Worm (Caenorhabditis elegans): ENCODE data around the gene zig-6.

Gene zig-6

ce11 chrX:5164054-5164453 lies 24.8 kb downstream of the zig-6 start:
- no peak for TF ChIP-seq tab-1 (GFP tag; IDR thresholded peaks at IDR 0.05)
- TF ChIP-seq ztf-23 (GFP tag; IDR thresholded peaks at IDR 0.05), result no peak
- TF ChIP-seq ref-1 (GFP tag; conservative IDR thresholded peaks at IDR 0.05), result no peak
- no peak for TF ChIP-seq klf-2 (GFP tag; conservative IDR thresholded peaks at IDR 0.05)
- no peak for TF ChIP-seq med-1 (GFP tag; optimal IDR thresholded peaks at IDR 0.05; ENCODE audit: insufficient read depth)
- no peak for TF ChIP-seq ztf-29 (GFP tag; IDR thresholded peaks at IDR 0.05)
- TF ChIP-seq cog-1 (tag; optimal IDR thresholded peaks at IDR 0.05), result no peak
- TF ChIP-seq T22C8.4 (GFP tag; IDR thresholded peaks at IDR 0.05), result no peak

DNA sequence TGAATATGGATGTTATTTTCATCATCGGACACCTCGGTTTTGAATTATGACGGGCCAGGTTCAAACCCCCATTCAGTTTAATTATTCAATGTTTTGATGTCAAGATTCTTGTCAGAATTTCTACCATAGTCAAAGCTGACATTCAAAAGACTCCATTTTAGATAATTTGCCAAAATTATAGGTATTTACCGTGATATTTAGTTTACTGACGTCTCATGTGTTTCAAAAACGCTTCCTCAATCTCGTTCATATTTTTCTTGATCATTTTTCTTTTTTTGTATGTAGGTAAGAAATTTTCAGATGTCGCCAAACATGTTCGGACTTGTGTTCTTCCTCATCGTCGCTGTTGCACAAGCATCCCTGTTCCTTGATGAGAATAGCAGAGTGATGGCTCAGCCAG lies 26.1 kb downstream of the zig-6 start, which contains the start of gene EGAP5.1:
Gene EGAP5.1, plus strand, starts transcription at position 301 of the 400 bp plus-strand sequence.
- TF ChIP-seq klf-2 (GFP tag; conservative IDR thresholded peaks at IDR 0.05) (no peak), med-1 (GFP tag; optimal IDR thresholded peaks at IDR 0.05; ENCODE audit: insufficient read depth) (no peak), flt-1 (GFP tag; IDR thresholded peaks at IDR 0.05) (no peak), ztf-29 (GFP tag; IDR thresholded peaks at IDR 0.05) (no peak), T22C8.4 (GFP tag; IDR thresholded peaks at IDR 0.05) (no peak), ref-1 (GFP tag; conservative IDR thresholded peaks at IDR 0.05) (no peak), tab-1 (GFP tag; IDR thresholded peaks at IDR 0.05) (no peak), ztf-23 (GFP tag; IDR thresholded peaks at IDR 0.05) (no peak), cog-1 (tag; optimal IDR thresholded peaks at IDR 0.05) (no peak)

DNA sequence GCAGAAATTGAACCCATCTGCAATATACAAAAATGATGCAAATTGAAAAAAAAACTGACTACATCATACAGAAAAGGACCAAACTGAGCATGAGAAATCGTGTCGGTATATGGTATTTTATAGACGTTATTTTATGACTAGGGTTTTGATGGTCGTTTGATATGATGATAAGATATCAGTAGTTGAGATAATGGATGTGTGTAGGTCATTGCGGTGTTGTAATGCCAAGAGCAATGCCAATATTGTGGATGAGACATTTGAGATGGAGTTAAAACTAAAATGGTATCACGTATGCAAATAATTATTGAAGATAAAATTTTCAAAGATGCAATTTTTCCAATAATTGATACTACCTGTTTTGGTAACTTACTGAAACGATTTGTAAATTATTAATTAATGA lies 29.2 kb downstream of the zig-6 start, which contains the start of gene C31H2.4:
Gene C31H2.4, minus strand, starts transcription at position 19 of the 400 bp plus-strand sequence.
- TF ChIP-seq T22C8.4 (GFP tag; IDR thresholded peaks at IDR 0.05) (no peak), flt-1 (GFP tag; IDR thresholded peaks at IDR 0.05) (no peak), tab-1 (GFP tag; IDR thresholded peaks at IDR 0.05) (no peak), klf-2 (GFP tag; conservative IDR thresholded peaks at IDR 0.05) (no peak), cog-1 (tag; optimal IDR thresholded peaks at IDR 0.05) (no peak)

DNA sequence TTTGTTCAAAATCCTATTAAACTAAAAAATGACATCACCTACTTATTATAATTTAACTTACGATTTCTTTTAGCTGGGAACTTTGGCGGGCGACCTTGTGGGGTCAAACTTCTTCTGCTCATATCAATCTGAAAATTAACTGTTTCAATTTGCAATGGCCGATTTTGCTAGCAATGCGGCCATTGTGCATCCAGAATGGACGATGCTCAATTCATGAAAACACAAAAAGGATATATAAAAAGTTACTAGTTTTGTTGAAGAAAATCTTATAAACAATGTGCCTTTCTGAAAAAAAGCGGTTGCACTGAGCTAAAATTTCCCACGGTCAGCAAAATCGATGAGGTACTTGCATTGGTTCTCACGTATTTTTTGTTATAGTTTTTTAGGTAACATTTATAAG lies 34.6 kb downstream of the zig-6 start, which contains the start of gene C31H2.3:
Gene C31H2.3, minus strand, starts transcription at position 101 of the 400 bp plus-strand sequence.
- TF ChIP-seq T22C8.4 (GFP tag; IDR thresholded peaks at IDR 0.05) (no peak), ref-1 (GFP tag; conservative IDR thresholded peaks at IDR 0.05) (no peak), cog-1 (tag; optimal IDR thresholded peaks at IDR 0.05) (no peak)

- TF ChIP-seq T22C8.4 (GFP tag; IDR thresholded peaks at IDR 0.05), result no peak
- TF ChIP-seq tab-1 (GFP tag; IDR thresholded peaks at IDR 0.05), result no peak
- no peak for TF ChIP-seq flt-1 (GFP tag; IDR thresholded peaks at IDR 0.05)
- TF ChIP-seq ztf-23 (GFP tag; IDR thresholded peaks at IDR 0.05), result no peak
- no peak for TF ChIP-seq ref-1 (GFP tag; conservative IDR thresholded peaks at IDR 0.05)
- TF ChIP-seq ztf-29 (GFP tag; IDR thresholded peaks at IDR 0.05), result no peak
- no peak for TF ChIP-seq klf-2 (GFP tag; conservative IDR thresholded peaks at IDR 0.05)
- no peak for TF ChIP-seq med-1 (GFP tag; optimal IDR thresholded peaks at IDR 0.05; ENCODE audit: insufficient read depth)
- TF ChIP-seq cog-1 (tag; optimal IDR thresholded peaks at IDR 0.05), result no peak
Measured at ce11 chrX:5152931-5153330, 35.9 kb downstream of the zig-6 start.

ce11 chrX:5151866-5152265 lies 37.0 kb downstream of the zig-6 start:
- TF ChIP-seq T22C8.4 (GFP tag; IDR thresholded peaks at IDR 0.05) (no peak), ztf-23 (GFP tag; IDR thresholded peaks at IDR 0.05) (no peak), klf-2 (GFP tag; conservative IDR thresholded peaks at IDR 0.05) (no peak), ref-1 (GFP tag; conservative IDR thresholded peaks at IDR 0.05) (no peak), med-1 (GFP tag; optimal IDR thresholded peaks at IDR 0.05; ENCODE audit: insufficient read depth) (no peak), cog-1 (tag; optimal IDR thresholded peaks at IDR 0.05) (no peak), flt-1 (GFP tag; IDR thresholded peaks at IDR 0.05) (no peak), ztf-29 (GFP tag; IDR thresholded peaks at IDR 0.05) (no peak), tab-1 (GFP tag; IDR thresholded peaks at IDR 0.05) (no peak)

DNA sequence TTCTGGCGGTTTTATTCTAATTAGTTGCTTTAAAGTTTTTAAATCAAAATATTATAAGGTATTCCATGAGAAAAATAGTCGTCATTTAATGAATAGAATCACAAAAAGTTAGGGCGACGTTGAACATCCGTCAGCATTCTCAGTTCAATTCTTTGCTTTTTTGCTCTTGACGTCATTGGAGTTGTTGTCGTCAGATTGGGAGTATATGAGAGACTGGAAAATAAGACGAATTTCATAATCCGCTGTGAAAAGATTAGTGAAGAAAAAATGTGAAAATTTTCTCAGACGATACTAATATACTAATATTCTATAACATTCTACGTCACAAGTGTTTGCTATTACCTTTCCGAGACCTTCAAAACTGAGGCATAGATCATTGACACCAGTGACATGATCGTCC lies 37.5 kb downstream of the zig-6 start:
- TF ChIP-seq T22C8.4 (GFP tag; IDR thresholded peaks at IDR 0.05) (no peak), cog-1 (tag; optimal IDR thresholded peaks at IDR 0.05) (no peak), ztf-23 (GFP tag; IDR thresholded peaks at IDR 0.05) (no peak), klf-2 (GFP tag; conservative IDR thresholded peaks at IDR 0.05) (no peak), ref-1 (GFP tag; conservative IDR thresholded peaks at IDR 0.05) (no peak), ztf-29 (GFP tag; IDR thresholded peaks at IDR 0.05) (no peak), tab-1 (GFP tag; IDR thresholded peaks at IDR 0.05) (no peak), flt-1 (GFP tag; IDR thresholded peaks at IDR 0.05) (no peak), med-1 (GFP tag; optimal IDR thresholded peaks at IDR 0.05; ENCODE audit: insufficient read depth) (no peak)

DNA sequence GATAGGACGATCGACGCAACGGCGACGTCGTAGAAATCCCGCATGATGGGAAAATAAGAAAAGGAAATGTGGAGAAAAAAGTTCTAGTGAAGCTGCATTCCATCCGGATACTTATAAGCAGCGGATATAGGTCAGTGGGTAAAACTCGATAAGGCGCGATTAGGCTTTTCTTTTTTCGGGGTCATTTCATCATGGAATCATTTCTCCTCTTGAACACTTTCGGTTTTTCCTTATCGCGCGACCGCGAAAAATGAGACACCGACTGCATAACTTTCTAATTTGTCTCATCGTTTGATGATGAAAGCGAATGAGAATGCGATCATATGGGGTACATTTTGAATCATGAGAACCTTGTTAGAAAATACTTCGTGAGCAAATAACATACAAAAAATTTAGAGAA lies 38.5 kb downstream of the zig-6 start, which contains the start of gene dpy-8:
Gene dpy-8, minus strand, starts transcription at position 88 of the 400 bp plus-strand sequence.
- TF ChIP-seq T22C8.4 (GFP tag; IDR thresholded peaks at IDR 0.05) (no peak), med-1 (GFP tag; optimal IDR thresholded peaks at IDR 0.05; ENCODE audit: insufficient read depth) (no peak)

DNA sequence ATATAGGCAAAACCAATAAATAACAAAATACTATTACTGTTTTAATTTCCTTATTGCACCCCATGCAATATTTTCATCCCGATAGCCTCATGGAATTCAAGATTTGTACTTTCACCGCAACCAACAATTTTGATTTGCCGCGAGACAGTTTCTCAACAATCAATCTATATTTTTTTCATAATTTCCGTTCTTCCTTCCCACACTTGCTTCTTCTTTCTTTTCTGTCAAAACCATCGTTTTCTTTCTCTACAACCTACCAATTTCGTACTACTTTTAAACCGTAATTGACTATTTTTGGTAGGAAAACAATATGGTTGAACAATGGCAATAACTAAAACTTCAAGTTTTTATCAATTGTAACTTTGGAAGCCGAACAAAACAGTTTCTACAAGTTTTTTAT lies 41.0 kb downstream of the zig-6 start, which contains the start of gene C31H2.14:
Gene C31H2.14, plus strand, starts transcription at position 301 of the 400 bp plus-strand sequence.
- TF ChIP-seq ztf-23 (GFP tag; IDR thresholded peaks at IDR 0.05), result no peak
- no peak for TF ChIP-seq flt-1 (GFP tag; IDR thresholded peaks at IDR 0.05)
- no peak for TF ChIP-seq T22C8.4 (GFP tag; IDR thresholded peaks at IDR 0.05)
- no peak for TF ChIP-seq cog-1 (tag; optimal IDR thresholded peaks at IDR 0.05)
- TF ChIP-seq ztf-29 (GFP tag; IDR thresholded peaks at IDR 0.05), result no peak
- TF ChIP-seq klf-2 (GFP tag; conservative IDR thresholded peaks at IDR 0.05), result no peak
- no peak for TF ChIP-seq ref-1 (GFP tag; conservative IDR thresholded peaks at IDR 0.05)
- TF ChIP-seq med-1 (GFP tag; optimal IDR thresholded peaks at IDR 0.05; ENCODE audit: insufficient read depth), result no peak
- TF ChIP-seq tab-1 (GFP tag; IDR thresholded peaks at IDR 0.05), result no peak

- no peak for TF ChIP-seq ztf-23 (GFP tag; IDR thresholded peaks at IDR 0.05)
- no peak for TF ChIP-seq cog-1 (tag; optimal IDR thresholded peaks at IDR 0.05)
- no peak for TF ChIP-seq ref-1 (GFP tag; conservative IDR thresholded peaks at IDR 0.05)
- TF ChIP-seq ztf-29 (GFP tag; IDR thresholded peaks at IDR 0.05), result no peak
Measured at ce11 chrX:5142403-5142802, 46.5 kb downstream of the zig-6 start.

Measured in whole organism, midembryonic.